Fruit fly (Drosophila melanogaster): Measurements from ENCODE around the gene CG44013.

The CG44013 gene

DNA sequence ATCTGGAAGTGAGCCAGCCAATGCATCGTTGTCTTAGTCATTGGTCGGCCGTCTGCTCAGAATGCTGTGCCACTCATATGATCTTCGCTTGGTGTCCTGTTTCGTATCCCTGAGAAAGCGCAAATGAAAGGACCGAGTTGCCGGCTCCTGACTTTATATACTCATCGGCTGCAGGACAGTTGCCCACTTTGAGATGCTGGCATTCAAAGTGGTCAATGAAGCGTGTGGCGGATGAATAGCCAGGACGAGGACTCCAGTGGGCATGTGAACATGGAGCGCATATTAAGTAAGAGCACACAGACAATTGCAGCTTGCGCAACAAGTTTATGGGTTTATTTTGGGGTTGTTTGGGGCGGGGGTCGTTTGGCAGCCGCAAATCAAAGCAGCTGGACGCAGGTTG is 24.4 kb downstream of the CG44013 start, which contains the start of gene Trissin:
Trissin (minus strand) TSS at position 101 of the 400 bp plus-strand sequence.
- TF ChIP-seq usp (GFP tag; optimal IDR thresholded peaks at IDR 0.05) (no peak), pan (optimal IDR thresholded peaks at IDR 0.05) (no peak), psq (GFP tag; optimal IDR thresholded peaks at IDR 0.05) (no peak)

DNA sequence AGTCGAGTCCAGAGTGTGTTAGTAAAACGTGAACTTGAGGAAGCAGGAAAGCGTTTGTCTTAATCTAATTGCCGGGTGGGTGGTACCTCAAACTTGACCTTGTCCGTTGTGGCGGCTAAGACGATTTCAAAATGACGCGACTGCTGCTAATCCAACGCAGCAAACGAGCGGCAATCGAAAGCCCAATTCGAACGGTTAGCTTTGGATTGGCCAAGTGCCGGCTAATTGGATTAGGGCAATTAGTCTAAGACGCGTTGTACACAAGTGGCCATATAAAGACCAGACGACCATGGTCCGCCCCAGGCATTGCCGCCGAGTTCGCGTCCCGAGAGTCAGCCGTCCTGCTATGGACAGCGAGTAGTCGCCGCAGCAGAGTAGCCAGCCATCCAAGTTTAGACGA is 26.9 kb downstream of the CG44013 start, which contains the start of gene Rh6:
Rh6 (plus strand) TSS at position 301 of the 400 bp plus-strand sequence.
- TF ChIP-seq brk (GFP tag; optimal IDR thresholded peaks at IDR 0.05) (no peak), HLH106 (tag; optimal IDR thresholded peaks at IDR 0.05) (no peak), fru (GFP tag; optimal IDR thresholded peaks at IDR 0.05) (no peak), Hr78 (GFP tag; optimal IDR thresholded peaks at IDR 0.05) (no peak), lola (GFP tag; optimal IDR thresholded peaks at IDR 0.05) (no peak), dsf (GFP tag; optimal IDR thresholded peaks at IDR 0.05; ENCODE audit: borderline replicate concordance) (no peak), Vsx2 (GFP tag; optimal IDR thresholded peaks at IDR 0.05; ENCODE audit: partially characterized antibody) (no peak), psq (GFP tag; optimal IDR thresholded peaks at IDR 0.05) (no peak), N (GFP tag; optimal IDR thresholded peaks at IDR 0.05) (no peak), br (GFP tag; optimal IDR thresholded peaks at IDR 0.05) (no peak), tai (GFP tag; optimal IDR thresholded peaks at IDR 0.05) (no peak), h (GFP tag; optimal IDR thresholded peaks at IDR 0.05) (no peak), OdsH (GFP tag; optimal IDR thresholded peaks at IDR 0.05) (no peak), Dif (GFP tag; optimal IDR thresholded peaks at IDR 0.05; ENCODE audit: partially characterized antibody) (no peak)

DNA sequence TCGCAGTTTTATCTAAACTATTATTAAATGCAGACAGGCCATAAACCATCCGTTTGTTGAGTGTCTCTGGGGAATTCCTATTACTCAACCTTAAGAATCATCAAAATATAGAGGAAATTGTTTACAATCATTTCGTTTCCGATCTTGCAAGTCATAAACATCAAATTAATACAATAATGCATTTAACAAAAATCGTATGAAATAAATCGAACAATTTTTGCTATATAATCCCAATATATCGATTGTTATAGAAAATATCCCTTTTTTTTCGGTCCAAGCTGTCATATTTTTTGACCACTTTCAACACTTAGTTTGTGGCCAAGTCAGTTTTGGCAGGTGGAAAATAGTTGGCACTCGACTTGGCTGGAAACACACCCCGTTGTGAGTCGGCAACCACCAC is 28.1 kb downstream of the CG44013 start, which contains the start of gene B9d1:
B9d1 (plus strand) TSS at position 301 of the 400 bp plus-strand sequence.
- TF ChIP-seq HLH106 (tag; optimal IDR thresholded peaks at IDR 0.05): no peak
- no peak for TF ChIP-seq woc (GFP tag; optimal IDR thresholded peaks at IDR 0.05)
- no peak for TF ChIP-seq Dif (GFP tag; optimal IDR thresholded peaks at IDR 0.05; ENCODE audit: partially characterized antibody)
- no peak for TF ChIP-seq foxo (GFP tag; optimal IDR thresholded peaks at IDR 0.05)
- no peak for TF ChIP-seq usp (GFP tag; optimal IDR thresholded peaks at IDR 0.05)
- no peak for TF ChIP-seq sv (GFP tag; optimal IDR thresholded peaks at IDR 0.05)
- TF ChIP-seq CG9705 (GFP tag; optimal IDR thresholded peaks at IDR 0.05): no peak
- TF ChIP-seq lola (GFP tag; optimal IDR thresholded peaks at IDR 0.05): no peak
- TF ChIP-seq N (GFP tag; optimal IDR thresholded peaks at IDR 0.05): no peak
- TF ChIP-seq ey (GFP tag; optimal IDR thresholded peaks at IDR 0.05): no peak
- no peak for TF ChIP-seq br (GFP tag; optimal IDR thresholded peaks at IDR 0.05)
- TF ChIP-seq CG32264 (GFP tag; optimal IDR thresholded peaks at IDR 0.05): no peak

DNA sequence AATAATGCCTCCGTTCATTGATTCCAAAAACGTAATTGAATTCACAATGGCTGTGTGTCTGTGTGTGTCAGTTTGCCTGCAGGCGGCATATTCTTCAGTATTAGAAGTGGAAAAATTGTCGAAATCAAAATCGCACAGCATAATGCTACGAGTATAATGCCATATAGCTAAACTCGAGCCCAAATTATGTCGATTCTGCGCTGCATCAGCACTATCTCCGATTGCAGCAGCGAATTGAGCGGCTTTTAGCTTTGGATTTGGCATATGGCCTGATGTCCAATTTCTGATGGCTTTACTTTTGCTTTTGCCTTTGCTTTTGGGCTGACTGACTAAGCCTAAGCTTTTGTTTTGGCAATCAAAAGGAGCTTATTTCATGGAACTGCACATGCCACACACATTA is 29.6 kb downstream of the CG44013 start:
- TF ChIP-seq foxo (GFP tag; optimal IDR thresholded peaks at IDR 0.05) (no peak), Mio (GFP tag; optimal IDR thresholded peaks at IDR 0.05) (no peak), Hnf4 (GFP tag; optimal IDR thresholded peaks at IDR 0.05) (no peak), Myc (optimal IDR thresholded peaks at IDR 0.05) (no peak), Dif (GFP tag; optimal IDR thresholded peaks at IDR 0.05; ENCODE audit: partially characterized antibody) (no peak), h (GFP tag; optimal IDR thresholded peaks at IDR 0.05) (no peak), fru (GFP tag; optimal IDR thresholded peaks at IDR 0.05) (no peak)

DNA sequence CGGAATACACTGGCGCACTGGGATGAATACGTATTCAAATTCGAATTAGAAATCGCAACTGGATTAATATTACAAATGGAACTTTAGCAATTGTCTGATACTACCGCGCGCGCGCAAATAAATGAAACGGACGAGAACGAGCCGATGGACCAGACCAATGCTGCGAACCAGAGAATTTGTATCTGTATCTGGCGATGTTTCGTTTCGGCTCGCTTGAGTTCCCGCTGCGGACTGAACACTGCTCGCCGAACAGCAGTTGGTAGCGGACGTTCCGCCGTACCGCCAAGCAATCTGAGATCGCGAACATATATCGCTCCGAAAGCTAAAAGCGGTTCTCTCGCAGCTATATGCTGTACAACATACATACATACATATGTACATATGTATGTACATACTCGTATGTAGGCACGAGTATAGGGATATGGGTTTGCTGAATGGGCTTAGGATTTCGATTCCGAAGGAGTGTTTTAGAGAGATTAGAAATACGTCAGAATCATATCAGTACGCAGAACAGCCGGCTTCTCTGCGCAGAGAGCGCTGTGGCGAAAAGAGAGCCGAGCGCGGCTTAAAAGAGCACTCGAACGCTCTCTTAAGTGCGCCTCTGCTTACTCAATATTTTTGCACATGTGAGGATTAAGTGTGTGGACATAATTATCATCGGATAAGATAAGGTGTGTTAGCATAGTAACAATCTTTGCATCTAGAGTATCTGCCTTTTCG is 33.6 kb downstream of the CG44013 start, which contains the start of gene AdamTS-A:
AdamTS-A (minus strand) TSS at position 221 of the 720 bp plus-strand sequence.
- TF ChIP-seq brk (GFP tag; optimal IDR thresholded peaks at IDR 0.05): no peak
- peak; percentile 44 to 80 for TF ChIP-seq dl (GFP tag; optimal IDR thresholded peaks at IDR 0.05; ENCODE audit: insufficient read depth in 1 of 2, partially characterized antibody in 2 of 2)
- no peak for TF ChIP-seq CG9705 (GFP tag; optimal IDR thresholded peaks at IDR 0.05)
- no peak for TF ChIP-seq CrebA (GFP tag; optimal IDR thresholded peaks at IDR 0.05; ENCODE audit: borderline replicate concordance)
- no peak for TF ChIP-seq tai (GFP tag; optimal IDR thresholded peaks at IDR 0.05)
- TF ChIP-seq Mio (GFP tag; optimal IDR thresholded peaks at IDR 0.05): no peak
- TF ChIP-seq Dfd (GFP tag; optimal IDR thresholded peaks at IDR 0.05): no peak
- TF ChIP-seq usp (GFP tag; optimal IDR thresholded peaks at IDR 0.05): no peak
- TF ChIP-seq sage (GFP tag; optimal IDR thresholded peaks at IDR 0.05): no peak
- TF ChIP-seq CG32264 (GFP tag; optimal IDR thresholded peaks at IDR 0.05): no peak
- no peak for TF ChIP-seq br (GFP tag; optimal IDR thresholded peaks at IDR 0.05)
- no peak for TF ChIP-seq dmrt93B (GFP tag; optimal IDR thresholded peaks at IDR 0.05)
- no peak for TF ChIP-seq Myc (optimal IDR thresholded peaks at IDR 0.05)
- no peak for TF ChIP-seq Hr78 (GFP tag; optimal IDR thresholded peaks at IDR 0.05)
- TF ChIP-seq fru (GFP tag; optimal IDR thresholded peaks at IDR 0.05): no peak
- no peak for TF ChIP-seq pan (optimal IDR thresholded peaks at IDR 0.05)
- TF ChIP-seq h (GFP tag; optimal IDR thresholded peaks at IDR 0.05): no peak
- TF ChIP-seq Dif (GFP tag; optimal IDR thresholded peaks at IDR 0.05; ENCODE audit: partially characterized antibody): peak; percentile 55
